Worm (Caenorhabditis elegans): Measurements from ENCODE around the gene nadk-2.
A peak's percentile ranks its signal among the peaks of the same experiment; 100 is the strongest.

nadk-2 gene

ce11 chrII:12089616-12090215, 40.3 kb downstream of the nadk-2 start:
- TF ChIP-seq C38D4.7 (GFP tag; optimal IDR thresholded peaks at IDR 0.05) (no peak), nhr-11 (tag; optimal IDR thresholded peaks at IDR 0.05) (no peak), nfya-1 (tag; optimal IDR thresholded peaks at IDR 0.05) (peak; percentile 43), mec-3 (tag; optimal IDR thresholded peaks at IDR 0.05; ENCODE audit: borderline replicate concordance) (no peak), hlh-13 (GFP tag; optimal IDR thresholded peaks at IDR 0.05) (no peak), npax-4 (tag; optimal IDR thresholded peaks at IDR 0.05) (no peak), ceh-9 (tag; optimal IDR thresholded peaks at IDR 0.05) (no peak), ceh-24 (tag; optimal IDR thresholded peaks at IDR 0.05) (no peak), unc-42 (tag; optimal IDR thresholded peaks at IDR 0.05) (peak; percentile 98), fkh-6 (tag; optimal IDR thresholded peaks at IDR 0.05) (no peak), ceh-18 (tag; optimal IDR thresholded peaks at IDR 0.05) (peak; percentile 1), C08G9.2 (tag; optimal IDR thresholded peaks at IDR 0.05) (peak; percentile 27), madf-2 (tag; optimal IDR thresholded peaks at IDR 0.05) (no peak), sox-2 (GFP tag; IDR thresholded peaks at IDR 0.05) (peak; percentile 14; the same call in 1 of the 2 replicates), fax-1 (tag; optimal IDR thresholded peaks at IDR 0.05) (no peak), fkh-10 (GFP tag; optimal IDR thresholded peaks at IDR 0.05) (peak; percentile 68), ahr-1 (tag; optimal IDR thresholded peaks at IDR 0.05) (no peak), ceh-31 (tag; optimal IDR thresholded peaks at IDR 0.05) (peak; percentile 65), tbx-2 (tag; optimal IDR thresholded peaks at IDR 0.05) (peak; percentile 55), nhr-232 (tag; optimal IDR thresholded peaks at IDR 0.05) (no peak), ceh-48 (tag; optimal IDR thresholded peaks at IDR 0.05) (no peak), ets-4 (tag; optimal IDR thresholded peaks at IDR 0.05) (no peak), lin-11 (tag; optimal IDR thresholded peaks at IDR 0.05) (no peak), hlh-30 (tag; optimal IDR thresholded peaks at IDR 0.05; ENCODE audit: insufficient read depth) (no peak), pros-1 (tag; optimal IDR thresholded peaks at IDR 0.05) (no peak)

- no peak for TF ChIP-seq C38D4.7 (GFP tag; optimal IDR thresholded peaks at IDR 0.05)
Observed at ce11 chrII:12095022-12095421, 45.6 kb downstream of the nadk-2 start.

ce11 chrII:12098716-12099115, 49.3 kb downstream of the nadk-2 start:
- no peak for TF ChIP-seq unc-3 (GFP tag; conservative IDR thresholded peaks at IDR 0.05)
- TF ChIP-seq unc-3 (tag; optimal IDR thresholded peaks at IDR 0.05) = no peak
- TF ChIP-seq F13H6.1 (tag; optimal IDR thresholded peaks at IDR 0.05) = no peak
- TF ChIP-seq ceh-22 (tag; optimal IDR thresholded peaks at IDR 0.05) = no peak
- TF ChIP-seq pha-4 (tag; optimal IDR thresholded peaks at IDR 0.05) = no peak
- no peak for TF ChIP-seq C38D4.7 (GFP tag; optimal IDR thresholded peaks at IDR 0.05)
- TF ChIP-seq ceh-34 (tag; optimal IDR thresholded peaks at IDR 0.05) = no peak
- no peak for TF ChIP-seq Y22D7AL.16 (tag; optimal IDR thresholded peaks at IDR 0.05)
- no peak for TF ChIP-seq tbx-2 (tag; optimal IDR thresholded peaks at IDR 0.05)
- TF ChIP-seq T23F11.4 (GFP tag; optimal IDR thresholded peaks at IDR 0.05) = no peak
- no peak for TF ChIP-seq ceh-24 (tag; optimal IDR thresholded peaks at IDR 0.05)
- no peak for TF ChIP-seq fkh-6 (tag; optimal IDR thresholded peaks at IDR 0.05)
- no peak for TF ChIP-seq hlh-15 (tag; optimal IDR thresholded peaks at IDR 0.05)
- TF ChIP-seq ahr-1 (tag; optimal IDR thresholded peaks at IDR 0.05) = no peak
- TF ChIP-seq pat-9 (tag; optimal IDR thresholded peaks at IDR 0.05) = no peak
- TF ChIP-seq ceh-19 (GFP tag; optimal IDR thresholded peaks at IDR 0.05) = no peak
- TF ChIP-seq lim-6 (tag; optimal IDR thresholded peaks at IDR 0.05) = no peak
- no peak for TF ChIP-seq pag-3 (tag; optimal IDR thresholded peaks at IDR 0.05; ENCODE audit: borderline replicate concordance)
- no peak for TF ChIP-seq tbx-7 (tag; optimal IDR thresholded peaks at IDR 0.05)
